Fruit fly (Drosophila melanogaster): ENCODE measurements around the gene CG6569.

The CG6569 gene

dm6 chr3R:21886861-21887587 is 19.3 kb upstream of the CG6569 start, which contains the start of the genes CG6678 and dnd:
CG6678 (plus strand) TSS chr3R:21887029.
dnd (minus strand) TSS chr3R:21887355.
- TF ChIP-seq CG4496 (GFP tag; IDR thresholded peaks at IDR 0.05) (0 out of 3 replicates have a peak, but pooled peaks have one; percentile 30), CG13204 (GFP tag; optimal IDR thresholded peaks at IDR 0.05) (peak; percentile 72), CG15710 (tag; optimal IDR thresholded peaks at IDR 0.05) (no peak)

dm6 chr3R:21885450-21885849 is 17.7 kb upstream of the CG6569 start, which contains the start of gene CG17819:
CG17819 (minus strand) TSS chr3R:21885550.
- TF ChIP-seq CG8159 (tag; optimal IDR thresholded peaks at IDR 0.05) (no peak), EcR (GFP tag; optimal IDR thresholded peaks at IDR 0.05) (no peak), Ets98B (GFP tag; IDR thresholded peaks at IDR 0.05) (no peak), CG8301 (tag; optimal IDR thresholded peaks at IDR 0.05) (no peak), CG10348 (GFP tag; IDR thresholded peaks at IDR 0.05) (no peak), CG13204 (GFP tag; optimal IDR thresholded peaks at IDR 0.05) (no peak), rn (GFP tag; IDR thresholded peaks at IDR 0.05) (no peak), Pif1A (GFP tag; optimal IDR thresholded peaks at IDR 0.05) (no peak), CG17806 (tag; optimal IDR thresholded peaks at IDR 0.05) (no peak), CG15710 (tag; optimal IDR thresholded peaks at IDR 0.05) (no peak), gl (tag; optimal IDR thresholded peaks at IDR 0.05) (no peak), CG34367 (tag; optimal IDR thresholded peaks at IDR 0.05) (no peak), CG32121 (GFP tag; IDR thresholded peaks at IDR 0.05) (no peak), fd96Ca (GFP tag; IDR thresholded peaks at IDR 0.05) (no peak), CG14655 (GFP tag; optimal IDR thresholded peaks at IDR 0.05) (no peak), CG12605 (GFP tag; IDR thresholded peaks at IDR 0.05) (no peak), D1 (tag; optimal IDR thresholded peaks at IDR 0.05) (no peak), CG9948 (tag; optimal IDR thresholded peaks at IDR 0.05) (no peak), Snoo (tag; optimal IDR thresholded peaks at IDR 0.05) (no peak), Pif1B (GFP tag; optimal IDR thresholded peaks at IDR 0.05) (no peak)

dm6 chr3R:21884354-21884753 is 16.6 kb upstream of the CG6569 start, which contains the start of gene fit:
fit (minus strand) TSS chr3R:21884454.
- TF ChIP-seq CG12605 (GFP tag; IDR thresholded peaks at IDR 0.05) (no peak), CG10348 (GFP tag; IDR thresholded peaks at IDR 0.05) (no peak), CG15710 (tag; optimal IDR thresholded peaks at IDR 0.05) (no peak), fd96Ca (GFP tag; IDR thresholded peaks at IDR 0.05) (no peak), CG4496 (GFP tag; IDR thresholded peaks at IDR 0.05) (no peak), Snoo (tag; optimal IDR thresholded peaks at IDR 0.05) (no peak), CG34367 (tag; optimal IDR thresholded peaks at IDR 0.05) (no peak), CG13204 (GFP tag; optimal IDR thresholded peaks at IDR 0.05) (no peak), Ets98B (GFP tag; IDR thresholded peaks at IDR 0.05) (no peak), CG8301 (tag; optimal IDR thresholded peaks at IDR 0.05) (no peak), EcR (GFP tag; optimal IDR thresholded peaks at IDR 0.05) (no peak), gl (tag; optimal IDR thresholded peaks at IDR 0.05) (no peak), Pif1A (GFP tag; optimal IDR thresholded peaks at IDR 0.05) (no peak), CG32121 (GFP tag; IDR thresholded peaks at IDR 0.05) (no peak), CG9948 (tag; optimal IDR thresholded peaks at IDR 0.05) (no peak)

- TF ChIP-seq Pif1A (GFP tag; optimal IDR thresholded peaks at IDR 0.05) = no peak
- TF ChIP-seq CG17806 (tag; optimal IDR thresholded peaks at IDR 0.05) = no peak
- TF ChIP-seq CG4496 (GFP tag; IDR thresholded peaks at IDR 0.05) = no peak
- no peak for TF ChIP-seq CG32121 (GFP tag; IDR thresholded peaks at IDR 0.05)
These were observed 12.8 kb upstream of the CG6569 start, which contains the start of gene CG31465 for dm6 chr3R:21880510-21880909. CG31465 (plus strand) TSS chr3R:21880810.

- TF ChIP-seq CG12605 (GFP tag; IDR thresholded peaks at IDR 0.05) (no peak), CG15710 (tag; optimal IDR thresholded peaks at IDR 0.05) (no peak), Snoo (tag; optimal IDR thresholded peaks at IDR 0.05) (no peak), fd96Ca (GFP tag; IDR thresholded peaks at IDR 0.05) (no peak), gl (tag; optimal IDR thresholded peaks at IDR 0.05) (no peak), CG8301 (tag; optimal IDR thresholded peaks at IDR 0.05) (no peak), Pif1B (GFP tag; optimal IDR thresholded peaks at IDR 0.05) (no peak), CG13204 (GFP tag; optimal IDR thresholded peaks at IDR 0.05) (no peak), Ets98B (GFP tag; IDR thresholded peaks at IDR 0.05) (no peak), CG4496 (GFP tag; IDR thresholded peaks at IDR 0.05) (no peak), CG17806 (tag; optimal IDR thresholded peaks at IDR 0.05) (no peak), rn (GFP tag; IDR thresholded peaks at IDR 0.05) (no peak), CG14655 (GFP tag; optimal IDR thresholded peaks at IDR 0.05) (no peak), CG10348 (GFP tag; IDR thresholded peaks at IDR 0.05) (no peak), D1 (tag; optimal IDR thresholded peaks at IDR 0.05) (no peak), EcR (GFP tag; optimal IDR thresholded peaks at IDR 0.05) (no peak)
These were observed 10.8 kb upstream of the CG6569 start, which contains the start of gene CG34148 for dm6 chr3R:21878473-21878872. CG34148 (minus strand) TSS chr3R:21878686.

- TF ChIP-seq CG9948 (tag; optimal IDR thresholded peaks at IDR 0.05) (no peak), CG15710 (tag; optimal IDR thresholded peaks at IDR 0.05) (no peak), CG10348 (GFP tag; IDR thresholded peaks at IDR 0.05) (no peak)
These were observed 9.9 kb upstream of the CG6569 start, which contains the start of gene P5CDh2 for dm6 chr3R:21877636-21878035. P5CDh2 (plus strand) TSS chr3R:21877936.

Data from whole organism, pupa.